Fruit fly (Drosophila melanogaster) whole organism, embryonic: ENCODE results near the gene CG2444.

Source experiments
- Atf-2 ChIP-seq: fragments of 200-800 bp; sonication (Bioruptor generic); optimal IDR thresholded peaks from 2 replicates; lab custom pipeline; 2016; ENCODE audit warnings: missing biosample characterization, missing genetic modification characterization
- BtbVII ChIP-seq: fragments of 200-800 bp; sonication (Bioruptor generic); optimal IDR thresholded peaks from 3 replicates; lab custom pipeline; 2017; ENCODE audit warnings: missing biosample characterization, mild to moderate bottlenecking, missing genetic modification characterization
- Bteb2 ChIP-seq: fragments of 200-800 bp; sonication (Bioruptor generic); optimal IDR thresholded peaks from 2 replicates; lab custom pipeline; 2016; ENCODE audit warnings: missing biosample characterization, missing genetic modification characterization
- CG10959 ChIP-seq: fragments of 200-800 bp; sonication (Bioruptor generic); IDR thresholded peaks from 2 replicates; pipeline ENCODE4 v1.3.6; 2022; ENCODE audit warnings: missing biosample characterization, missing genetic modification characterization
- CG10979 ChIP-seq: fragments of 200-800 bp; sonication (Bioruptor generic); optimal IDR thresholded peaks from 2 replicates; lab custom pipeline; 2018; ENCODE audit warnings: missing biosample characterization, mild to moderate bottlenecking, missing genetic modification characterization, moderate library complexity
- CG14441 ChIP-seq: fragments of 200-800 bp; sonication (Bioruptor generic); IDR thresholded peaks from 2 replicates; pipeline ENCODE4 v1.3.6; 2022; ENCODE audit warnings: missing biosample characterization, missing genetic modification characterization
- CG14667 ChIP-seq: fragments of 200-800 bp; sonication (Bioruptor generic); IDR thresholded peaks from 2 replicates; pipeline ENCODE4 v1.3.6; 2022; ENCODE audit warnings: missing biosample characterization, missing genetic modification characterization
- CG1603 ChIP-seq: fragments of 200-800 bp; sonication (Bioruptor generic); optimal IDR thresholded peaks from 2 replicates; lab custom pipeline; 2019; ENCODE audit warnings: missing biosample characterization, mild to moderate bottlenecking, missing genetic modification characterization, moderate library complexity
- CG16815 ChIP-seq: fragments of 200-800 bp; sonication (Bioruptor generic); optimal IDR thresholded peaks from 3 replicates; lab custom pipeline; 2017; ENCODE audit warnings: missing biosample characterization, mild to moderate bottlenecking, missing genetic modification characterization
- CG17328 ChIP-seq: fragments of 200-800 bp; sonication (Bioruptor generic); IDR thresholded peaks from 2 replicates; pipeline ENCODE4 v1.3.6; 2022; ENCODE audit warnings: missing biosample characterization, missing genetic modification characterization
- CG17359 ChIP-seq: fragments of 200-800 bp; sonication (Bioruptor generic); optimal IDR thresholded peaks from 3 replicates; lab custom pipeline; 2018; ENCODE audit warnings: missing biosample characterization, mild to moderate bottlenecking, missing genetic modification characterization, moderate library complexity
- CG17829 ChIP-seq: fragments of 200-800 bp; optimal IDR thresholded peaks from 2 replicates; lab custom pipeline; 2019; ENCODE audit warnings: missing biosample characterization, mild to moderate bottlenecking, missing genetic modification characterization, moderate library complexity
- CG18011 ChIP-seq: fragments of 200-800 bp; sonication (Bioruptor generic); optimal IDR thresholded peaks from 2 replicates; lab custom pipeline; 2017; ENCODE audit warnings: missing biosample characterization, missing genetic modification characterization, mild to moderate bottlenecking, moderate library complexity, missing genotype
- CG18262 ChIP-seq: fragments of 200-800 bp; optimal IDR thresholded peaks from 3 replicates; lab custom pipeline; 2019; ENCODE audit warnings: missing biosample characterization, mild to moderate bottlenecking, missing genetic modification characterization, moderate library complexity
- CG18476 ChIP-seq: fragments of 200-800 bp; sonication (Bioruptor generic); optimal IDR thresholded peaks from 2 replicates; lab custom pipeline; 2016; ENCODE audit warnings: missing biosample characterization, mild to moderate bottlenecking, missing genetic modification characterization
- CG30020 ChIP-seq: fragments of 200-800 bp; optimal IDR thresholded peaks from 2 replicates; lab custom pipeline; 2019; ENCODE audit warnings: missing biosample characterization, mild to moderate bottlenecking, missing genetic modification characterization, moderate library complexity
- CG30431 ChIP-seq: fragments of 200-800 bp; sonication (Bioruptor generic); optimal IDR thresholded peaks from 2 replicates; lab custom pipeline; 2017; ENCODE audit warnings: missing biosample characterization, missing genetic modification characterization
- CG31388 ChIP-seq: fragments of 200-800 bp; sonication (Bioruptor generic); optimal IDR thresholded peaks from 2 replicates; lab custom pipeline; 2016; ENCODE audit warnings: missing biosample characterization, missing genetic modification characterization
- CG33213 ChIP-seq: fragments of 200-800 bp; sonication (Bioruptor generic); optimal IDR thresholded peaks from 3 replicates; lab custom pipeline; 2016; ENCODE audit warnings: missing biosample characterization, missing genetic modification characterization
- CG3838 ChIP-seq: fragments of 200-800 bp; sonication (Bioruptor generic); optimal IDR thresholded peaks from 3 replicates; lab custom pipeline; 2016; ENCODE audit warnings: missing biosample characterization, missing genetic modification characterization
- CG6683 ChIP-seq: fragments of 200-800 bp; sonication (Bioruptor generic); optimal IDR thresholded peaks from 2 replicates; lab custom pipeline; 2017; ENCODE audit warnings: missing biosample characterization, mild to moderate bottlenecking, missing genetic modification characterization, missing genetic modification reagents
- CG7928 ChIP-seq: fragments of 200-800 bp; sonication (Bioruptor generic); optimal IDR thresholded peaks from 2 replicates; lab custom pipeline; 2017; ENCODE audit warnings: missing biosample characterization, mild to moderate bottlenecking, missing genetic modification characterization
- CG7963 ChIP-seq: fragments of 200-800 bp; sonication (Bioruptor generic); IDR thresholded peaks from 3 replicates; pipeline ENCODE4 v1.3.6; 2022; ENCODE audit warnings: missing biosample characterization, missing genetic modification characterization; ENCODE audit not compliant: partially characterized antibody
- CG8290 ChIP-seq, 3 experiments: fragments of 200-800 bp; sonication (Bioruptor generic); optimal IDR thresholded peaks; 2 replicates each; lab custom pipeline; 2016 to 2019; ENCODE audit warnings: missing biosample characterization in 3 of 3, missing genetic modification characterization in 3 of 3, mild to moderate bottlenecking in 2 of 3, moderate library complexity in 1 of 3
- CG9817 ChIP-seq: fragments of 200-800 bp; sonication (Bioruptor generic); optimal IDR thresholded peaks from 2 replicates; lab custom pipeline; 2018; ENCODE audit warnings: missing biosample characterization, mild to moderate bottlenecking, missing genetic modification characterization, moderate library complexity
- Eip74EF ChIP-seq, 2 experiments: fragments of 200-800 bp in 1 of 2; fragments of >200 bp in 1 of 2; sonication (Bioruptor generic) in 1 of 2; optimal IDR thresholded peaks; 2 replicates each; lab custom pipeline; 2017 to 2019; ENCODE audit warnings: missing biosample characterization in 2 of 2, missing genetic modification characterization in 2 of 2, mild to moderate bottlenecking in 1 of 2, moderate library complexity in 1 of 2
- Ets65A ChIP-seq: fragments of 200-800 bp; sonication (Bioruptor generic); peaks from one replicate; lab custom pipeline; 2016; ENCODE audit warnings: missing biosample characterization, missing genetic modification characterization
- HmgD ChIP-seq: fragments of 200-800 bp; sonication (Bioruptor generic); optimal IDR thresholded peaks from 3 replicates; lab custom pipeline; 2016; ENCODE audit warnings: missing biosample characterization, missing genetic modification characterization
- Neu2 ChIP-seq: fragments of 200-800 bp; sonication (Bioruptor generic); optimal IDR thresholded peaks from 3 replicates; lab custom pipeline; 2016; ENCODE audit warnings: missing biosample characterization, missing genetic modification characterization, borderline replicate concordance
- Sin3A ChIP-seq: fragments of >200 bp; optimal IDR thresholded peaks from 2 replicates; lab custom pipeline; 2018
- Spps ChIP-seq: fragments of 200-800 bp; sonication (Bioruptor generic); optimal IDR thresholded peaks from 2 replicates; lab custom pipeline; 2018; ENCODE audit warnings: missing biosample characterization, mild to moderate bottlenecking, missing genetic modification characterization
- Trl ChIP-seq, 3 experiments: fragments of >200 bp in 2 of 3; fragments of 200-800 bp in 1 of 3; sonication (Bioruptor generic) in 1 of 3; optimal IDR thresholded peaks; 2 replicates in 1 of 3; 3 replicates in 2 of 3; lab custom pipeline; 2016 to 2017; ENCODE audit warnings: missing biosample characterization in 1 of 3, missing genetic modification characterization in 1 of 3
- ac ChIP-seq: fragments of 200-800 bp; sonication (Bioruptor generic); optimal IDR thresholded peaks from 3 replicates; lab custom pipeline; 2017; ENCODE audit warnings: missing biosample characterization, mild to moderate bottlenecking, missing genetic modification characterization
- ato ChIP-seq: fragments of 200-800 bp; sonication (Bioruptor generic); IDR thresholded peaks from 2 replicates; pipeline ENCODE4 v1.3.6; 2022; ENCODE audit warnings: missing biosample characterization, missing genetic modification characterization; ENCODE audit not compliant: partially characterized antibody
- chm ChIP-seq: fragments of 200-800 bp; sonication (Bioruptor generic); IDR thresholded peaks from 2 replicates; pipeline ENCODE4 v1.3.6; 2022; ENCODE audit warnings: missing biosample characterization, missing genetic modification characterization
- croc ChIP-seq: fragments of 200-800 bp; sonication (Bioruptor generic); conservative IDR thresholded peaks from 3 replicates; pipeline ENCODE4 v1.3.6; 2022; ENCODE audit warnings: missing biosample characterization, missing genetic modification characterization
- da ChIP-seq: fragments of 200-800 bp; sonication (Bioruptor generic); optimal IDR thresholded peaks from 2 replicates; lab custom pipeline; 2016; ENCODE audit warnings: missing biosample characterization, missing genetic modification characterization
- dm ChIP-seq: fragments of 200-800 bp; sonication (Bioruptor generic); optimal IDR thresholded peaks from 3 replicates; lab custom pipeline; 2016; ENCODE audit warnings: missing biosample characterization, missing genetic modification characterization
- dysf ChIP-seq: fragments of 200-800 bp; sonication (Bioruptor generic); IDR thresholded peaks from 3 replicates; pipeline ENCODE4 v1.3.6; 2022; ENCODE audit warnings: missing biosample characterization, missing genetic modification characterization
- gce ChIP-seq: fragments of 200-800 bp; sonication (Bioruptor generic); IDR thresholded peaks from 3 replicates; pipeline ENCODE4 v1.3.6; 2022; ENCODE audit warnings: missing biosample characterization, missing genetic modification characterization
- gt ChIP-seq: fragments of 200-800 bp; sonication (Bioruptor generic); IDR thresholded peaks from 2 replicates; pipeline ENCODE4 v1.3.6; 2022; ENCODE audit warnings: missing biosample characterization, missing genetic modification characterization
- h ChIP-seq: fragments of >200 bp; optimal IDR thresholded peaks from 2 replicates; lab custom pipeline; 2017
- her ChIP-seq: fragments of 200-800 bp; sonication (Bioruptor generic); optimal IDR thresholded peaks from 2 replicates; lab custom pipeline; 2016; ENCODE audit warnings: missing biosample characterization, missing genetic modification characterization
- maf-S ChIP-seq: fragments of 200-800 bp; sonication (Bioruptor generic); optimal IDR thresholded peaks from 2 replicates; lab custom pipeline; 2016; ENCODE audit warnings: missing biosample characterization, missing genetic modification characterization
- mld ChIP-seq: fragments of 200-800 bp; sonication (Bioruptor generic); IDR thresholded peaks from 3 replicates; pipeline ENCODE4 v1.3.6; 2022; ENCODE audit warnings: missing biosample characterization, missing genetic modification characterization; ENCODE audit not compliant: partially characterized antibody
- run ChIP-seq: fragments of 200-800 bp; sonication (Bioruptor generic); optimal IDR thresholded peaks from 3 replicates; lab custom pipeline; 2018; ENCODE audit warnings: missing biosample characterization, mild to moderate bottlenecking, missing genetic modification characterization
- sr ChIP-seq: fragments of 200-800 bp; sonication (Bioruptor generic); IDR thresholded peaks from 3 replicates; pipeline ENCODE4 v1.3.6; 2022; ENCODE audit warnings: missing biosample characterization, missing genetic modification characterization
- tgo ChIP-seq: fragments of 200-800 bp; sonication (Bioruptor generic); IDR thresholded peaks from 3 replicates; pipeline ENCODE4 v1.3.6; 2022; ENCODE audit warnings: missing biosample characterization, missing genetic modification characterization
- vnd ChIP-seq: fragments of 200-800 bp; sonication (Bioruptor generic); IDR thresholded peaks from 3 replicates; pipeline ENCODE4 v1.3.6; 2022; ENCODE audit warnings: missing biosample characterization, missing genetic modification characterization; ENCODE audit not compliant: partially characterized antibody

Gene CG2444

DNA sequence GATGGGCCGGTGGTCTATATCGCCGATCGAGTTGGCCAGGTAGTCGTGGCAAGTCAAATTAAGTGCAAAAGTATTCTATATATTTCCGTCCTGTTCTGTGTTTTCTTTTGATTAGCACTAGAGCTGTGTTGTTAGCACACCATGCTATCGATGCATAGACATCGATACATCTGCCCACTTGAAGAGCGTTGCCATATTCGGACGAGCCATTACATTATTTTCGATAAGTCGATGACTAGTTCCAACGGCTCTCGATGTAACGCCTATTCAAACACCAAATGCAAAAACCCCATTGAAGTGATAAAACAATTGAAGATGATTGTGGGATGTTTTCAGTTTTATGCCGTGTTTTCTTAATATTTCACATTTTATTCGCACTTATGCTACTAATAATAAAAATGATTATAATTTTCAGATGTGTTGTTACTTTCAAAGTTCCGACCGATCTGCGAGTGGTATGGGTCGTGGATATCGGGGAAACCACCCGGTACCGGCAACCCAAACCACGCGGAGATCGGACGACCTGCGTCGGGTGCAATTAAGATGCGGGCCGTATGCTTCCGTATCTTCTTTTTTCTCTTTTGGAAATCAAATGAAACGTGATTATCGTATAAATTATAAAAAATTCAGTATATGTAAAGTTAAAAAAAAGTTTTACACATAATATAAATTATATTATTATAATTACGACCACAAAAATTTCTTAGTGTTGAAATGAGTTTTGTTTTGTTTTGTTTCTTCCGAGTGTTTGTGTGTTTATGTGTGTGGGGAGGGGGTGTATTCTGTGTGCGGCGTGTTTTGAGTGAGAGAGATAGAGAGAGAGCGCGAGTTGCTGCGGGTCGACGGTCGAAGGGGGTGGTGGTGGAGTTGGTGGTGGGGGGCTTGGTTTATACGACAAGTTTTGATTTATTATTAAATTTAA lies 5.0 kb upstream of the CG2444 start, which contains the start of gene FucT6 (continued):
- TF ChIP-seq dysf (GFP tag; lab: Robert Waterston, UW) (no peak), HmgD (GFP tag; lab: Kevin White, UChicago) (peak; percentile 16), sr (GFP tag; lab: Robert Waterston, UW) (no peak), Trl (optimal IDR thresholded peaks at IDR 0.05; lab: Kevin White, UChicago) (peak; percentile 35 to 56), Trl (GFP tag; optimal IDR thresholded peaks at IDR 0.05; lab: Kevin White, UChicago) (no peak), CG33213 (GFP tag; lab: Kevin White, UChicago) (peak; percentile 32), croc (no peak), dm (GFP tag; lab: Kevin White, UChicago) (peak; percentile 20), h (lab: Kevin White, UChicago) (no peak), tgo (no peak), gt (GFP tag; lab: Robert Waterston, UW) (no peak), Sin3A (lab: Kevin White, UChicago) (peak; percentile 26), CG6683 (GFP tag; lab: Kevin White, UChicago) (peak; percentile 21), Eip74EF (GFP tag; optimal IDR thresholded peaks at IDR 0.05; lab: Kevin White, UChicago) (peak in 1 of 2 experiments; percentile 32), Bteb2 (GFP tag; lab: Kevin White, UChicago) (no peak), Spps (tag; lab: Kevin White, UChicago) (no peak), CG16815 (GFP tag; lab: Kevin White, UChicago) (no peak), CG9817 (tag; lab: Kevin White, UChicago) (no peak), Atf-2 (GFP tag; lab: Kevin White, UChicago) (no peak), CG7928 (GFP tag; lab: Kevin White, UChicago) (no peak), run (tag; lab: Kevin White, UChicago) (no peak), CG8290 (GFP tag; optimal IDR thresholded peaks at IDR 0.05; lab: Kevin White, UChicago) (peak; percentile 13), CG8290 (tag; optimal IDR thresholded peaks at IDR 0.05; lab: Kevin White, UChicago) (no peak), CG17829 (peak; percentile 19), maf-S (GFP tag; lab: Kevin White, UChicago) (no peak), ac (no peak), gce (GFP tag; lab: Robert Waterston, UW) (no peak), CG30020 (peak; percentile 20), ato (GFP tag; lab: Robert Waterston, UW) (peak; percentile 78), CG10959 (GFP tag; lab: Robert Waterston, UW) (no peak), CG18011 (GFP tag; lab: Kevin White, UChicago) (no peak), CG18262 (peak; percentile 34), vnd (peak; percentile 81), CG17359 (tag; lab: Kevin White, UChicago) (no peak), CG31388 (GFP tag; lab: Kevin White, UChicago) (no peak), CG10979 (tag; lab: Kevin White, UChicago) (no peak), CG7963 (GFP tag; lab: Robert Waterston, UW) (peak; percentile 85), BtbVII (GFP tag; lab: Kevin White, UChicago) (no peak), CG14667 (no peak), da (GFP tag; lab: Kevin White, UChicago) (no peak), her (GFP tag; lab: Kevin White, UChicago) (peak; percentile 9), mld (peak; percentile 82), CG30431 (no peak), Neu2 (GFP tag; lab: Kevin White, UChicago) (no peak), Ets65A (GFP tag; lab: Kevin White, UChicago) (no peak), chm (GFP tag; lab: Robert Waterston, UW) (peak; percentile 34; the same call in 1 of the 2 replicates), CG14441 (no peak), CG3838 (GFP tag; lab: Kevin White, UChicago) (no peak), CG18476 (GFP tag; lab: Kevin White, UChicago) (no peak), CG1603 (tag; lab: Kevin White, UChicago) (no peak), CG17328 (GFP tag; lab: Robert Waterston, UW) (0 out of 2 replicates have a peak, but pooled peaks have one; percentile 32)
